Fruit fly (Drosophila melanogaster) whole organism, prepupa: ENCODE measurements around the gene CG7920.

Experiments used
- Blimp-1 ChIP-seq: fragments of 200-800 bp; sonication (Bioruptor generic); optimal IDR thresholded peaks from 3 replicates; lab custom pipeline; 2017; ENCODE audit warnings: missing biosample characterization, missing genetic modification characterization, mild to moderate bottlenecking, moderate library complexity, missing genetic modification reagents
- CG10631 ChIP-seq: fragments of 200-800 bp; sonication (Bioruptor generic); optimal IDR thresholded peaks from 2 replicates; lab custom pipeline; 2016; ENCODE audit warnings: missing biosample characterization, missing genetic modification characterization
- CG10669 ChIP-seq: fragments of 200-800 bp; sonication (Bioruptor generic); optimal IDR thresholded peaks from 3 replicates; lab custom pipeline; 2018; ENCODE audit warnings: missing biosample characterization, mild to moderate bottlenecking, missing genetic modification characterization, moderate library complexity
- CG11762 ChIP-seq: fragments of 200-800 bp; sonication (Bioruptor generic); optimal IDR thresholded peaks from 3 replicates; lab custom pipeline; 2016; ENCODE audit warnings: missing biosample characterization, missing genetic modification characterization; ENCODE audit not compliant: insufficient read depth
- CG11902 ChIP-seq: fragments of 200-800 bp; sonication (Bioruptor generic); optimal IDR thresholded peaks from 3 replicates; lab custom pipeline; 2016; ENCODE audit warnings: missing biosample characterization, missing genetic modification characterization
- CG15336 ChIP-seq: fragments of 200-800 bp; sonication (Bioruptor generic); IDR thresholded peaks from 2 replicates; pipeline ENCODE4 v1.3.6; 2022; ENCODE audit warnings: missing biosample characterization, missing genetic modification characterization
- CG1621 ChIP-seq: fragments of 200-800 bp; sonication (Bioruptor generic); optimal IDR thresholded peaks from 3 replicates; lab custom pipeline; 2018; ENCODE audit warnings: missing biosample characterization, mild to moderate bottlenecking, missing genetic modification characterization
- CG16779 ChIP-seq: fragments of 200-800 bp; sonication (Bioruptor generic); optimal IDR thresholded peaks from 3 replicates; lab custom pipeline; 2017; ENCODE audit warnings: missing biosample characterization, mild to moderate bottlenecking, missing genetic modification characterization
- CG31627 ChIP-seq: fragments of 200-800 bp; sonication (Bioruptor generic); optimal IDR thresholded peaks from 3 replicates; lab custom pipeline; 2016; ENCODE audit warnings: missing biosample characterization, missing genetic modification characterization
- CG32006 ChIP-seq: fragments of 200-800 bp; sonication (Bioruptor generic); optimal IDR thresholded peaks from 3 replicates; lab custom pipeline; 2017; ENCODE audit warnings: missing biosample characterization, mild to moderate bottlenecking, missing genetic modification characterization
- CG3919 ChIP-seq: fragments of 200-800 bp; sonication (Bioruptor generic); optimal IDR thresholded peaks from 3 replicates; lab custom pipeline; 2016; ENCODE audit warnings: missing biosample characterization, missing genetic modification characterization
- CG6163 ChIP-seq: fragments of 200-800 bp; sonication (Bioruptor generic); IDR thresholded peaks from 3 replicates; pipeline ENCODE4 v1.3.6; 2022; ENCODE audit warnings: missing biosample characterization, missing genetic modification characterization
- CG6276 ChIP-seq: fragments of 200-800 bp; sonication (Bioruptor generic); optimal IDR thresholded peaks from 2 replicates; lab custom pipeline; 2017; ENCODE audit warnings: missing biosample characterization, mild to moderate bottlenecking, missing genetic modification characterization
- CG6792 ChIP-seq: fragments of 200-800 bp; sonication (Bioruptor generic); optimal IDR thresholded peaks from 3 replicates; lab custom pipeline; 2016; ENCODE audit warnings: missing biosample characterization, missing genetic modification characterization
- CG6808 ChIP-seq: fragments of 200-800 bp; sonication (Bioruptor generic); optimal IDR thresholded peaks from 3 replicates; lab custom pipeline; 2017; ENCODE audit warnings: missing biosample characterization, missing genetic modification characterization, mild to moderate bottlenecking, moderate library complexity, missing genetic modification reagents
- CG6854 ChIP-seq: fragments of 200-800 bp; sonication (Bioruptor generic); optimal IDR thresholded peaks from 2 replicates; lab custom pipeline; 2017; ENCODE audit warnings: missing biosample characterization, mild to moderate bottlenecking, missing genetic modification characterization
- CG7368 ChIP-seq: fragments of 200-800 bp; sonication (Bioruptor generic); optimal IDR thresholded peaks from 3 replicates; lab custom pipeline; 2016; ENCODE audit warnings: missing biosample characterization, missing genetic modification characterization
- CG8119 ChIP-seq: fragments of 200-800 bp; sonication (Bioruptor generic); IDR thresholded peaks from 3 replicates; pipeline ENCODE4 v1.3.6; 2022; ENCODE audit warnings: missing biosample characterization, missing genetic modification characterization
- CG8319 ChIP-seq: fragments of 200-800 bp; sonication (Bioruptor generic); optimal IDR thresholded peaks from 3 replicates; lab custom pipeline; 2016; ENCODE audit warnings: missing biosample characterization, missing genetic modification characterization
- CG9139 ChIP-seq: fragments of 200-800 bp; sonication (Bioruptor generic); optimal IDR thresholded peaks from 3 replicates; lab custom pipeline; 2017; ENCODE audit warnings: missing biosample characterization, mild to moderate bottlenecking, missing genetic modification characterization
- Eip75B ChIP-seq: fragments of 200-800 bp; sonication (Bioruptor generic); optimal IDR thresholded peaks from 3 replicates; lab custom pipeline; 2016; ENCODE audit warnings: missing biosample characterization, missing genetic modification characterization
- Eip78C ChIP-seq: fragments of 200-800 bp; sonication (Bioruptor generic); peaks from one replicate; lab custom pipeline; 2016; ENCODE audit warnings: missing biosample characterization, missing genetic modification characterization
- Eip93F ChIP-seq: fragments of 200-800 bp; sonication (Bioruptor generic); optimal IDR thresholded peaks from 2 replicates; lab custom pipeline; 2016; ENCODE audit warnings: missing biosample characterization, mild to moderate bottlenecking, missing genetic modification characterization
- Ets96B ChIP-seq: fragments of 200-800 bp; optimal IDR thresholded peaks from 2 replicates; lab custom pipeline; 2019; ENCODE audit warnings: missing biosample characterization, mild to moderate bottlenecking, missing genetic modification characterization, moderate library complexity
- Hr38 ChIP-seq: sonication (Bioruptor generic); optimal IDR thresholded peaks from 2 replicates; lab custom pipeline; 2016; ENCODE audit warnings: missing biosample characterization, missing genetic modification characterization
- Hr4 ChIP-seq: fragments of 200-800 bp; sonication (Bioruptor generic); optimal IDR thresholded peaks from 3 replicates; lab custom pipeline; 2016; ENCODE audit warnings: missing biosample characterization, missing genetic modification characterization
- Lpt ChIP-seq: fragments of 200-800 bp; sonication (Bioruptor generic); optimal IDR thresholded peaks from 3 replicates; lab custom pipeline; 2016; ENCODE audit warnings: missing biosample characterization, missing genetic modification characterization
- Met ChIP-seq: fragments of 200-800 bp; sonication (Bioruptor generic); optimal IDR thresholded peaks from 3 replicates; lab custom pipeline; 2016; ENCODE audit warnings: missing biosample characterization, missing genetic modification characterization
- OdsH ChIP-seq: fragments of 200-800 bp; sonication (Bioruptor generic); optimal IDR thresholded peaks from 3 replicates; lab custom pipeline; 2016; ENCODE audit warnings: missing biosample characterization, missing genetic modification characterization
- Sox102F ChIP-seq: fragments of 200-800 bp; sonication (Bioruptor generic); optimal IDR thresholded peaks from 2 replicates; lab custom pipeline; 2016; ENCODE audit warnings: missing biosample characterization, mild to moderate bottlenecking, missing genetic modification characterization
- Sox14 ChIP-seq: fragments of 200-800 bp; sonication (Bioruptor generic); optimal IDR thresholded peaks from 3 replicates; lab custom pipeline; 2016; ENCODE audit warnings: missing biosample characterization, missing genetic modification characterization
- Sox15 ChIP-seq: fragments of 200-800 bp; sonication (Bioruptor generic); optimal IDR thresholded peaks from 3 replicates; lab custom pipeline; 2016; ENCODE audit warnings: missing biosample characterization, missing genetic modification characterization
- achi ChIP-seq: fragments of 200-800 bp; sonication (Bioruptor generic); optimal IDR thresholded peaks from 3 replicates; lab custom pipeline; 2016; ENCODE audit warnings: missing biosample characterization, missing genetic modification characterization
- acj6 ChIP-seq: fragments of 200-800 bp; sonication (Bioruptor generic); optimal IDR thresholded peaks from 3 replicates; lab custom pipeline; 2016; ENCODE audit warnings: missing biosample characterization, missing genetic modification characterization
- cyc ChIP-seq: fragments of 200-800 bp; sonication (Bioruptor generic); optimal IDR thresholded peaks from 3 replicates; lab custom pipeline; 2016; ENCODE audit warnings: missing biosample characterization, missing genetic modification characterization
- dsx ChIP-seq: fragments of 200-800 bp; optimal IDR thresholded peaks from 3 replicates; lab custom pipeline; 2019; ENCODE audit warnings: missing biosample characterization, mild to moderate bottlenecking, missing genetic modification characterization, moderate library complexity; ENCODE audit not compliant: poor library complexity, severe bottlenecking
- esn ChIP-seq: fragments of 200-800 bp; sonication (Bioruptor generic); optimal IDR thresholded peaks from 2 replicates; lab custom pipeline; 2016; ENCODE audit warnings: missing biosample characterization, mild to moderate bottlenecking, missing genetic modification characterization, moderate library complexity
- fd59A ChIP-seq: fragments of 200-800 bp; sonication (Bioruptor generic); optimal IDR thresholded peaks from 2 replicates; lab custom pipeline; 2017; ENCODE audit warnings: missing biosample characterization, mild to moderate bottlenecking, missing genetic modification characterization, missing genetic modification reagents
- fd85E ChIP-seq: fragments of 200-800 bp; sonication (Bioruptor generic); optimal IDR thresholded peaks from 3 replicates; lab custom pipeline; 2016; ENCODE audit warnings: missing biosample characterization, missing genetic modification characterization
- lz ChIP-seq: fragments of 200-800 bp; sonication (Bioruptor generic); optimal IDR thresholded peaks from 3 replicates; lab custom pipeline; 2016; ENCODE audit warnings: missing biosample characterization, missing genetic modification characterization
- net ChIP-seq: fragments of 200-800 bp; sonication (Bioruptor generic); optimal IDR thresholded peaks from 3 replicates; lab custom pipeline; 2016; ENCODE audit warnings: missing biosample characterization, missing genetic modification characterization
- pdm3 ChIP-seq: fragments of 200-800 bp; sonication (Bioruptor generic); optimal IDR thresholded peaks from 3 replicates; lab custom pipeline; 2016; ENCODE audit warnings: missing biosample characterization, missing genetic modification characterization
- salr ChIP-seq, 2 experiments: fragments of 200-800 bp; sonication (Bioruptor generic); optimal IDR thresholded peaks; 3 replicates each; lab custom pipeline; 2016 to 2018; ENCODE audit warnings: missing biosample characterization in 2 of 2, missing genetic modification characterization in 2 of 2, mild to moderate bottlenecking in 1 of 2
- spab ChIP-seq: fragments of 200-800 bp; sonication (Bioruptor generic); optimal IDR thresholded peaks from 2 replicates; lab custom pipeline; 2017; ENCODE audit warnings: missing biosample characterization, mild to moderate bottlenecking, missing genetic modification characterization, missing genetic modification reagents
- ss ChIP-seq, 2 experiments: fragments of 200-800 bp; sonication (Bioruptor generic); optimal IDR thresholded peaks; 2 replicates in 1 of 2; 3 replicates in 1 of 2; lab custom pipeline; 2017 to 2018; ENCODE audit warnings: mild to moderate bottlenecking in 2 of 2, missing biosample characterization in 2 of 2, missing genetic modification characterization in 2 of 2, moderate library complexity in 1 of 2
- svp ChIP-seq: fragments of 200-800 bp; sonication (Bioruptor generic); peaks from one replicate; lab custom pipeline; 2016; ENCODE audit warnings: missing biosample characterization, missing genetic modification characterization
- topi ChIP-seq: fragments of 200-800 bp; sonication (Bioruptor generic); optimal IDR thresholded peaks from 3 replicates; lab custom pipeline; 2016; ENCODE audit warnings: missing biosample characterization, missing genetic modification characterization

The CG7920 gene

DNA sequence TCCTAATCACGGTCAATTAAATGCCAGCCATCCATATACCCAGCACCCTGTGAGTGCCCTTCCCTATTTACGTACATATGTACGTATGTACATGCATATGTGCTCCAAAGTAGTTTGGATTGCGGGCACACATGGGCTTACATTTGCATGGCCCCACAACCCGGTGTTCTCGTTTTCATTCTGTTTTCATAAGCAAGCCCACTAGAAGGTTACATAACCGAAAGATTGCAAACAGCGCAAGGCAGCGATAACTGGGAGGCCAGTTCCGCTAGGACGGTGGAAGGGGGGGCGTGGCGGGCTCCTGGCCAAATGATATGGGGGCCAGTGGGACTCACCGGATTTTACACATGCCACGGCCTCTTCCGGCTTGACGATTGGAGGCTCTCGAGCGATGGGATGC lies 604 bp downstream of the CG7920 start:
- TF ChIP-seq cyc (no peak), esn (GFP tag; lab: Kevin White, UChicago) (no peak), CG6792 (GFP tag; lab: Kevin White, UChicago) (no peak), achi (GFP tag; lab: Kevin White, UChicago) (no peak), Sox15 (GFP tag; lab: Kevin White, UChicago) (no peak), Hr4 (GFP tag; lab: Kevin White, UChicago) (no peak), CG6276 (GFP tag; lab: Kevin White, UChicago) (no peak), Ets96B (tag; lab: Kevin White, UChicago) (no peak), CG11762 (GFP tag; lab: Kevin White, UChicago) (no peak), Blimp-1 (no peak), OdsH (GFP tag; lab: Kevin White, UChicago) (no peak), CG8319 (GFP tag; lab: Kevin White, UChicago) (no peak), Sox14 (GFP tag; lab: Kevin White, UChicago) (no peak), fd85E (GFP tag; lab: Kevin White, UChicago) (no peak), CG7368 (no peak)

DNA sequence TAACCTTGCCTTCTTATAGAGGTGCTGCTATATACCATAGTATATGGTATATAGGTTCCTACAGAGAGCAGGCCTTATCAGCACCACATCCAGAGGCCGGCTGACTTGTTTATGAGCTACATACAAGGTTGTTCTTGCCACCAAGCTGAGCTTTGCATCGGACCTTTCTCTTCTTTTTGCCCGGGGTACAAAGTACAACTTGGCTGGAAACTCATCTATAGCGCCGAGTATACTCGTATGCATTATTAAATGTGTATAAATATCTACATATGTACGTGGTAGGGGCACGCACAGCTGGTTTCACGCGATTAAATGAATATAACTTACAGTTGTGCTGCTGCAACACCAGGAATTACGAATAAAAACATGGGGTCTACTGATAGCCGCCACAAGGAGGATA lies 1.2 kb downstream of the CG7920 start:
- TF ChIP-seq CG6808 (peak; percentile 88), salr (GFP tag; optimal IDR thresholded peaks at IDR 0.05; lab: Kevin White, UChicago) (peak in 1 of 2 experiments; percentile 16), Eip78C (GFP tag; lab: Kevin White, UChicago) (peak; percentile 71), CG11762 (GFP tag; lab: Kevin White, UChicago) (no peak), Lpt (GFP tag; lab: Kevin White, UChicago) (peak; percentile 16), CG6163 (GFP tag; lab: Robert Waterston, UW) (no peak; the same call in 2 of the 3 replicates), CG8119 (GFP tag; lab: Robert Waterston, UW) (peak; percentile 47; the same call in 2 of the 3 replicates), CG10631 (GFP tag; lab: Kevin White, UChicago) (no peak), Sox15 (GFP tag; lab: Kevin White, UChicago) (no peak), CG3919 (GFP tag; lab: Kevin White, UChicago) (peak; percentile 59), Sox102F (no peak), CG6276 (GFP tag; lab: Kevin White, UChicago) (peak; percentile 86), Ets96B (tag; lab: Kevin White, UChicago) (peak; percentile 46), cyc (no peak), CG10669 (peak; percentile 67), CG16779 (tag; lab: Kevin White, UChicago) (peak; percentile 75), CG11902 (GFP tag; lab: Kevin White, UChicago) (no peak), topi (GFP tag; lab: Kevin White, UChicago) (peak; percentile 36), Hr4 (GFP tag; lab: Kevin White, UChicago) (no peak), svp (GFP tag; lab: Kevin White, UChicago) (peak; percentile 77), ss (GFP tag; optimal IDR thresholded peaks at IDR 0.05; lab: Kevin White, UChicago) (peak; percentile 88 to 90), CG6854 (GFP tag; lab: Kevin White, UChicago) (peak; percentile 85), fd85E (GFP tag; lab: Kevin White, UChicago) (no peak), CG31627 (GFP tag; lab: Kevin White, UChicago) (no peak), net (GFP tag; lab: Kevin White, UChicago) (peak; percentile 50), Eip93F (GFP tag; lab: Kevin White, UChicago) (peak; percentile 2), OdsH (GFP tag; lab: Kevin White, UChicago) (no peak), acj6 (GFP tag; lab: Kevin White, UChicago) (no peak), pdm3 (GFP tag; lab: Kevin White, UChicago) (no peak), Met (GFP tag; lab: Kevin White, UChicago) (peak; percentile 7), achi (GFP tag; lab: Kevin White, UChicago) (peak; percentile 18), CG15336 (GFP tag; lab: Robert Waterston, UW) (peak; percentile 40; the same call in 1 of the 2 replicates), lz (no peak), Sox14 (GFP tag; lab: Kevin White, UChicago) (peak; percentile 6), CG32006 (no peak), CG9139 (GFP tag; lab: Kevin White, UChicago) (peak; percentile 93), fd59A (GFP tag; lab: Kevin White, UChicago) (no peak), Blimp-1 (peak; percentile 5), Hr38 (GFP tag; lab: Kevin White, UChicago) (no peak), CG8319 (GFP tag; lab: Kevin White, UChicago) (peak; percentile 18), CG1621 (tag; lab: Kevin White, UChicago) (peak; percentile 49), spab (peak; percentile 77), dsx (GFP tag; lab: Kevin White, UChicago) (peak; percentile 72), Eip75B (GFP tag; lab: Kevin White, UChicago) (no peak), CG7368 (no peak)
